Worm (Caenorhabditis elegans) whole organism, L4 larva: ENCODE measurements around the gene his-37.
A peak's percentile ranks its signal among the peaks of the same experiment; 100 is the strongest.

Source experiments
- D1046.2 ChIP-seq: fragments of 200-800 bp; sonication (Bioruptor generic); IDR thresholded peaks from 2 replicates; pipeline ENCODE4 v1.3.6; 2022; ENCODE audit warnings: missing genetic modification characterization, missing compliant biosample characterization
- F49E8.2 ChIP-seq: sonication (generic microtip); optimal IDR thresholded peaks from 2 replicates; lab custom pipeline; 2016; ENCODE audit warnings: missing compliant biosample characterization, mild to moderate bottlenecking, missing genetic modification characterization, borderline replicate concordance
- T20F7.1 ChIP-seq: fragments of 200-800 bp; sonication (Bioruptor generic); optimal IDR thresholded peaks from 2 replicates; lab custom pipeline; 2018; ENCODE audit warnings: mild to moderate bottlenecking, missing genetic modification characterization, missing compliant biosample characterization
- Y105C5A.15 ChIP-seq: fragments of 200-800 bp; sonication (Bioruptor generic); IDR thresholded peaks from 2 replicates; pipeline ENCODE4 v1.3.6; 2022; ENCODE audit warnings: missing genetic modification characterization, missing compliant biosample characterization
- Y5F2A.4 ChIP-seq: fragments of 200-800 bp; sonication (Bioruptor generic); optimal IDR thresholded peaks from 2 replicates; lab custom pipeline; 2018; ENCODE audit warnings: mild to moderate bottlenecking, missing genetic modification characterization, missing compliant biosample characterization
- attf-4 ChIP-seq: sonication (generic microtip); optimal IDR thresholded peaks from 3 replicates; lab custom pipeline; 2017; ENCODE audit warnings: missing biosample characterization, missing genetic modification characterization
- ceh-20 ChIP-seq: fragments of 200-800 bp; sonication (Bioruptor generic); IDR thresholded peaks from 2 replicates; pipeline ENCODE4 v1.3.6; 2022; ENCODE audit warnings: missing genetic modification reagents, missing genetic modification characterization, missing compliant biosample characterization
- ceh-32 ChIP-seq: sonication (generic microtip); optimal IDR thresholded peaks from 2 replicates; lab custom pipeline; 2016; ENCODE audit warnings: mild to moderate bottlenecking, missing genetic modification characterization, missing compliant biosample characterization; ENCODE audit not compliant: poor library complexity
- cey-2 ChIP-seq: sonication (generic microtip); optimal IDR thresholded peaks from 3 replicates; lab custom pipeline; 2017; ENCODE audit warnings: missing genetic modification characterization, mild to moderate bottlenecking, missing compliant biosample characterization, antibody characterized with exemption, borderline replicate concordance; ENCODE audit not compliant: insufficient read depth
- daf-16 ChIP-seq, 3 experiments: sonication (generic microtip); optimal IDR thresholded peaks; 2 replicates each; lab custom pipeline; 2016 to 2017; ENCODE audit warnings: missing genetic modification characterization in 3 of 3, missing genetic modification reagents in 3 of 3, mild to moderate bottlenecking in 2 of 3, missing compliant biosample characterization in 2 of 3, missing biosample characterization in 1 of 3, moderate library complexity in 1 of 3
- dmd-6 ChIP-seq: fragments of 200-800 bp; sonication (Bioruptor generic); IDR thresholded peaks from 2 replicates; pipeline ENCODE4 v1.3.6; 2022; ENCODE audit warnings: missing genetic modification reagents, missing genetic modification characterization, missing compliant biosample characterization
- dmd-9 ChIP-seq: fragments of 200-800 bp; sonication (Bioruptor generic); IDR thresholded peaks from 2 replicates; pipeline ENCODE4 v1.3.6; 2022; ENCODE audit warnings: missing genetic modification reagents, missing genetic modification characterization, missing compliant biosample characterization
- dpl-1 ChIP-seq: fragments of 150-350 bp; optimal IDR thresholded peaks from 2 replicates; lab custom pipeline; 2014; ENCODE audit warnings: missing biosample characterization, missing genetic modification reagents, missing genetic modification characterization
- egl-43 ChIP-seq: fragments of 200-800 bp; sonication (Bioruptor generic); IDR thresholded peaks from 2 replicates; pipeline ENCODE4 v1.3.6; 2022; ENCODE audit warnings: missing genetic modification reagents, missing genetic modification characterization, missing compliant biosample characterization
- fos-1 ChIP-seq: fragments of 150-350 bp; optimal IDR thresholded peaks from 2 replicates; lab custom pipeline; 2014; ENCODE audit warnings: missing biosample characterization, missing genetic modification characterization
- gei-8 ChIP-seq: fragments of 200-800 bp; sonication (Bioruptor generic); optimal IDR thresholded peaks from 2 replicates; lab custom pipeline; 2018; ENCODE audit warnings: mild to moderate bottlenecking, missing genetic modification characterization, missing compliant biosample characterization
- hlh-11 ChIP-seq: fragments of 200-800 bp; sonication (Bioruptor generic); optimal IDR thresholded peaks from 2 replicates; lab custom pipeline; 2018; ENCODE audit warnings: mild to moderate bottlenecking, missing genetic modification characterization, missing compliant biosample characterization
- hlh-30 ChIP-seq: sonication (generic microtip); optimal IDR thresholded peaks from 2 replicates; lab custom pipeline; 2017; ENCODE audit warnings: antibody characterized with exemption, mild to moderate bottlenecking, missing genetic modification characterization, missing compliant biosample characterization; ENCODE audit not compliant: insufficient read depth
- lim-7 ChIP-seq: fragments of 200-800 bp; sonication (Bioruptor generic); IDR thresholded peaks from 2 replicates; pipeline ENCODE4 v1.3.6; 2022; ENCODE audit warnings: missing genetic modification characterization, missing compliant biosample characterization
- lin-13 ChIP-seq: fragments of 150-350 bp; optimal IDR thresholded peaks from 2 replicates; lab custom pipeline; 2014; ENCODE audit warnings: missing biosample characterization, missing genetic modification reagents, missing genetic modification characterization
- lin-15B ChIP-seq: fragments of 150-350 bp; sonication (generic microtip); optimal IDR thresholded peaks from 3 replicates; lab custom pipeline; 2014; ENCODE audit warnings: missing biosample characterization, missing genetic modification characterization
- lin-29 ChIP-seq: fragments of 200-800 bp; sonication (Bioruptor generic); IDR thresholded peaks from 2 replicates; pipeline ENCODE4 v1.3.6; 2022; ENCODE audit warnings: missing genetic modification reagents, missing genetic modification characterization, missing compliant biosample characterization
- lin-38 ChIP-seq: fragments of 200-800 bp; sonication (Bioruptor generic); IDR thresholded peaks from 2 replicates; pipeline ENCODE4 v1.3.6; 2022; ENCODE audit warnings: missing genetic modification reagents, missing genetic modification characterization, missing compliant biosample characterization
- lin-39 ChIP-seq: fragments of 150-350 bp; optimal IDR thresholded peaks from 2 replicates; lab custom pipeline; 2014; ENCODE audit warnings: missing biosample characterization, missing genetic modification reagents, missing genetic modification characterization
- madf-5 ChIP-seq, 2 experiments: fragments of 200-800 bp; sonication (Bioruptor generic); IDR thresholded peaks; 2 replicates each; pipeline ENCODE4 v1.3.6; 2022; ENCODE audit warnings: missing compliant biosample characterization in 2 of 2, missing genetic modification characterization in 2 of 2
- mdt-29 ChIP-seq: fragments of 200-800 bp; sonication (Bioruptor generic); IDR thresholded peaks from 2 replicates; pipeline ENCODE4 v1.3.6; 2022; ENCODE audit warnings: missing genetic modification reagents, missing genetic modification characterization, missing compliant biosample characterization
- mep-1 ChIP-seq: fragments of 150-350 bp; sonication (generic microtip); optimal IDR thresholded peaks from 3 replicates; lab custom pipeline; 2014; ENCODE audit warnings: missing biosample characterization, missing genetic modification characterization
- mxl-2 ChIP-seq: fragments of 200-800 bp; sonication (Bioruptor generic); conservative IDR thresholded peaks from 2 replicates; pipeline ENCODE4 v1.3.6; 2022; ENCODE audit warnings: missing genetic modification reagents, missing genetic modification characterization, missing compliant biosample characterization
- mxl-3 ChIP-seq: fragments of 200-800 bp; sonication (Bioruptor generic); optimal IDR thresholded peaks from 2 replicates; lab custom pipeline; 2018; ENCODE audit warnings: mild to moderate bottlenecking, missing genetic modification characterization, missing compliant biosample characterization
- nhr-11 ChIP-seq: fragments of 150-350 bp; optimal IDR thresholded peaks from 2 replicates; lab custom pipeline; 2014; ENCODE audit warnings: missing biosample characterization, missing genetic modification characterization
- nhr-237 ChIP-seq: sonication (generic microtip); optimal IDR thresholded peaks from 2 replicates; lab custom pipeline; 2017; ENCODE audit warnings: missing biosample characterization, missing genetic modification characterization
- nhr-28 ChIP-seq: fragments of 150-350 bp; optimal IDR thresholded peaks from 2 replicates; lab custom pipeline; 2014; ENCODE audit warnings: missing biosample characterization, missing genetic modification characterization
- nhr-41 ChIP-seq: fragments of 200-800 bp; sonication (Bioruptor generic); IDR thresholded peaks from 2 replicates; pipeline ENCODE4 v1.3.6; 2022; ENCODE audit warnings: missing genetic modification reagents, missing genetic modification characterization, missing compliant biosample characterization
- nhr-42 ChIP-seq: fragments of 200-800 bp; sonication (Bioruptor generic); IDR thresholded peaks from 2 replicates; pipeline ENCODE4 v1.3.6; 2022; ENCODE audit warnings: missing genetic modification characterization, missing compliant biosample characterization
- nhr-48 ChIP-seq: sonication (generic microtip); optimal IDR thresholded peaks from 2 replicates; lab custom pipeline; 2016; ENCODE audit warnings: mild to moderate bottlenecking, missing genetic modification characterization, missing compliant biosample characterization
- nhr-77 ChIP-seq: fragments of 150-350 bp; optimal IDR thresholded peaks from 2 replicates; lab custom pipeline; 2014; ENCODE audit warnings: missing biosample characterization, missing genetic modification characterization
- php-3 ChIP-seq: fragments of 200-800 bp; sonication (Bioruptor generic); IDR thresholded peaks from 2 replicates; pipeline ENCODE4 v1.3.6; 2022; ENCODE audit warnings: missing genetic modification reagents, missing genetic modification characterization, missing compliant biosample characterization
- pqm-1 ChIP-seq: sonication (generic microtip); optimal IDR thresholded peaks from 2 replicates; lab custom pipeline; 2017; ENCODE audit warnings: missing biosample characterization, missing genetic modification characterization
- saeg-2 ChIP-seq: fragments of 200-800 bp; sonication (Bioruptor generic); IDR thresholded peaks from 2 replicates; pipeline ENCODE4 v1.3.6; 2022; ENCODE audit warnings: missing genetic modification reagents, missing genetic modification characterization, missing compliant biosample characterization
- skn-1 ChIP-seq: fragments of 150-350 bp; optimal IDR thresholded peaks from 2 replicates; lab custom pipeline; 2014; ENCODE audit warnings: missing biosample characterization, missing genetic modification characterization
- snpc-1.2 ChIP-seq: fragments of 200-800 bp; sonication (Bioruptor generic); IDR thresholded peaks from 2 replicates; pipeline ENCODE4 v1.3.6; 2022; ENCODE audit warnings: missing genetic modification reagents, missing genetic modification characterization, missing compliant biosample characterization
- snpc-4 ChIP-seq: fragments of 150-350 bp; optimal IDR thresholded peaks from 2 replicates; lab custom pipeline; 2014; ENCODE audit warnings: missing biosample characterization, missing genetic modification characterization
- tag-97 ChIP-seq: fragments of 200-800 bp; sonication (Bioruptor generic); IDR thresholded peaks from 2 replicates; pipeline ENCODE4 v1.3.6; 2022; ENCODE audit warnings: missing genetic modification characterization, missing compliant biosample characterization
- unc-130 ChIP-seq: sonication (generic microtip); optimal IDR thresholded peaks from 2 replicates; lab custom pipeline; 2016; ENCODE audit warnings: missing genetic modification reagents, missing genetic modification characterization, missing compliant biosample characterization
- unc-62 ChIP-seq, 3 experiments: fragments of 150-350 bp in 1 of 3; sonication (generic microtip); optimal IDR thresholded peaks in 2 of 3; peaks in 1 of 3; 1 replicate in 1 of 3; 2 replicates in 2 of 3; lab custom pipeline; 2014 to 2017; ENCODE audit warnings: missing biosample characterization in 3 of 3, missing genetic modification characterization in 3 of 3, missing genetic modification reagents in 3 of 3, missing genotype in 1 of 3
- zfp-3 ChIP-seq: fragments of 200-800 bp; sonication (Bioruptor generic); conservative IDR thresholded peaks from 2 replicates; pipeline ENCODE4 v1.3.6; 2022; ENCODE audit warnings: missing genetic modification reagents, missing genetic modification characterization, missing compliant biosample characterization
- zip-11 ChIP-seq: fragments of 200-800 bp; sonication (Bioruptor generic); IDR thresholded peaks from 2 replicates; pipeline ENCODE4 v1.3.6; 2022; ENCODE audit warnings: missing genetic modification characterization, missing compliant biosample characterization
- zip-2 ChIP-seq: fragments of 150-350 bp; optimal IDR thresholded peaks from 2 replicates; lab custom pipeline; 2014; ENCODE audit warnings: missing biosample characterization, missing genetic modification characterization
- ztf-11 ChIP-seq: fragments of 150-350 bp; optimal IDR thresholded peaks from 2 replicates; lab custom pipeline; 2014; ENCODE audit warnings: missing biosample characterization, missing genetic modification characterization
- ztf-7 ChIP-seq: fragments of 150-350 bp; optimal IDR thresholded peaks from 2 replicates; lab custom pipeline; 2014; ENCODE audit warnings: missing biosample characterization, missing genetic modification characterization

Gene his-37

DNA sequence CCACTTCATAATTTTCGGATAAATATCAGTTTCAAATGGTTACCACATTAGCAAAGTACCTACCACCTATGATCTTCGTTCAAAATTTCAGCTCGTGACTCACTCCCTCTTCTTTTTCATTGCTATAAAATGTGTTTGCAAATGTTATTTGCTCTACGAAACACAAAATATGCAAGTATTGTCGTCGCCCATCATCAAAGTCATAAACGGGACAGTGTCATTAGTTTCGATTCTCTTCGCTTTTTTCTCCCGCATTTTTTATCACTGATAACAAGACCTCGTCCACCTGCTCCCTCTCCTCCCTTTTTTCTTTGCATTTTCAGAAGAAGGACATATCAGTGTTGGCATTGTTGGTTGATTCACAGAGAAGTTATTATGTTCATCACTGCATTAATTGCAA lies 20.4 kb upstream of the his-37 start, which contains the start of gene C50F4.1:
TSS of gene C50F4.1 (plus strand) at position 324 of the 400 bp plus-strand sequence.
- TF ChIP-seq ceh-20 (GFP tag; lab: Robert Waterston, UW) (no peak), F49E8.2 (tag; lab: Kevin White, UChicago) (no peak), mxl-2 (GFP tag; lab: Robert Waterston, UW) (no peak), nhr-11 (tag; lab: Kevin White, UChicago) (no peak), mdt-29 (GFP tag; lab: Robert Waterston, UW) (no peak), lim-7 (GFP tag; lab: Robert Waterston, UW) (no peak), lin-39 (no peak), nhr-237 (tag; lab: Kevin White, UChicago) (no peak), hlh-30 (tag; lab: Kevin White, UChicago) (peak; percentile 45), lin-15B (tag; lab: Kevin White, UChicago) (no peak), skn-1 (no peak), tag-97 (GFP tag; lab: Robert Waterston, UW) (no peak), ztf-7 (tag; lab: Kevin White, UChicago) (no peak), mxl-3 (GFP tag; lab: Kevin White, UChicago) (peak; percentile 51), php-3 (GFP tag; lab: Robert Waterston, UW) (peak; percentile 86), zfp-3 (GFP tag; lab: Robert Waterston, UW) (no peak), snpc-1.2 (no peak), egl-43 (GFP tag; lab: Robert Waterston, UW) (no peak), nhr-28 (peak; percentile 82), nhr-41 (no peak), Y105C5A.15 (GFP tag; lab: Robert Waterston, UW) (no peak), mep-1 (tag; lab: Kevin White, UChicago) (no peak), gei-8 (GFP tag; lab: Kevin White, UChicago) (no peak), dmd-9 (GFP tag; lab: Robert Waterston, UW) (no peak), nhr-42 (GFP tag; lab: Robert Waterston, UW) (no peak), dpl-1 (no peak), ztf-11 (tag; lab: Kevin White, UChicago) (no peak), D1046.2 (GFP tag; lab: Robert Waterston, UW) (no peak), nhr-48 (tag; lab: Kevin White, UChicago) (no peak), zip-2 (tag; lab: Kevin White, UChicago) (no peak), fos-1 (tag; lab: Kevin White, UChicago) (no peak), nhr-77 (tag; lab: Kevin White, UChicago) (peak; percentile 51), ceh-32 (tag; lab: Kevin White, UChicago) (no peak), lin-38 (GFP tag; lab: Robert Waterston, UW) (no peak), lin-13 (no peak), zip-11 (no peak), snpc-4 (tag; lab: Kevin White, UChicago) (no peak), saeg-2 (GFP tag; lab: Robert Waterston, UW) (no peak), madf-5 (GFP tag; IDR thresholded peaks at IDR 0.05; lab: Robert Waterston, UW) (no peak), lin-29 (GFP tag; lab: Robert Waterston, UW) (no peak), Y5F2A.4 (GFP tag; lab: Kevin White, UChicago) (no peak), hlh-11 (tag; lab: Kevin White, UChicago) (peak; percentile 69), pqm-1 (peak; percentile 91), T20F7.1 (no peak), daf-16 (GFP tag; optimal IDR thresholded peaks at IDR 0.05; lab: Kevin White, UChicago) (no peak), daf-16 (tag; optimal IDR thresholded peaks at IDR 0.05; lab: Kevin White, UChicago) (peak; percentile 49), dmd-6 (GFP tag; lab: Robert Waterston, UW) (peak; percentile 83), attf-4 (tag; lab: Kevin White, UChicago) (no peak), unc-130 (GFP tag; lab: Kevin White, UChicago) (no peak), cey-2 (tag; lab: Kevin White, UChicago) (no peak), unc-62 (GFP tag; optimal IDR thresholded peaks at IDR 0.05 in 1 of 2; lab: Kevin White, UChicago) (peak in 1 of 2 experiments; percentile 88), unc-62 (tag; optimal IDR thresholded peaks at IDR 0.05; lab: Kevin White, UChicago) (no peak)
